Worm (Caenorhabditis elegans): ENCODE results near the gene str-109.

DNA sequence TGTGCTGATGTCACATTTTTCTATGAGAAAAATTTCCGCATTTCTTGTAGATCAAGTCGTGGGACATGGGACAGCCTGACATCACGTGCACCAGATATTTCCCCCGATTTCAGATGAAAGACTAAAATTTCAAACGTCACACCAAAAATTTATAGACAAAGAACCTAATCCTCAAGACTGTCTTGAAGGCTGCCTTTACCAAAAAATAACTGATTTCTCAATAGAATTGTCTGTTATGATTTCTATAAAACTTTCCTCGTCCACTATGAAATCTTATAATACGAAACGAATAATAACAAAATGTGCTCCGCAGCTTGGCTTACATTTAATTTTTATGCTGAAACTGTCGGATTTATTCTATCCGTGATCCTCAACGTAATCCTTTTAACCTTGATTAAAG lies 18.3 kb upstream of the str-109 start, which contains the start of gene str-106:
- no peak for TF ChIP-seq ztf-11 (tag; optimal IDR thresholded peaks at IDR 0.05)
- TF ChIP-seq drap-1 (GFP tag; optimal IDR thresholded peaks at IDR 0.05): no peak
- TF ChIP-seq unc-62 (GFP tag; optimal IDR thresholded peaks at IDR 0.05): no peak
- no peak for TF ChIP-seq nhr-28 (tag; optimal IDR thresholded peaks at IDR 0.05)
- TF ChIP-seq lin-13 (tag; optimal IDR thresholded peaks at IDR 0.05): no peak
- no peak for TF ChIP-seq snpc-4 (tag; optimal IDR thresholded peaks at IDR 0.05)
- TF ChIP-seq sptf-1 (tag; optimal IDR thresholded peaks at IDR 0.05): no peak
- TF ChIP-seq tbx-8 (GFP tag; optimal IDR thresholded peaks at IDR 0.05): no peak
- TF ChIP-seq nhr-237 (tag; optimal IDR thresholded peaks at IDR 0.05): no peak
- no peak for TF ChIP-seq pha-4 (tag; optimal IDR thresholded peaks at IDR 0.05)
- TF ChIP-seq elt-1 (tag; optimal IDR thresholded peaks at IDR 0.05; ENCODE audit: borderline replicate concordance, insufficient read depth): no peak
